Worm (Caenorhabditis elegans) whole organism, L4 larva: Measurements from ENCODE around the gene lpr-6.

ENCODE experiments used
- cey-2 ChIP-seq: sonication (generic microtip); optimal IDR thresholded peaks from 3 replicates; lab custom pipeline; 2017; ENCODE audit warnings: missing genetic modification characterization, mild to moderate bottlenecking, missing compliant biosample characterization, antibody characterized with exemption, borderline replicate concordance; ENCODE audit not compliant: insufficient read depth
- lin-1 ChIP-seq: fragments of 200-800 bp; sonication (Bioruptor generic); IDR thresholded peaks from 2 replicates; pipeline ENCODE4 v1.3.6; 2022; ENCODE audit warnings: missing genetic modification reagents, missing genetic modification characterization, missing compliant biosample characterization
- nhr-10 ChIP-seq: fragments of 150-350 bp; optimal IDR thresholded peaks from 2 replicates; lab custom pipeline; 2014; ENCODE audit warnings: missing biosample characterization, missing genetic modification characterization
- nhr-76 ChIP-seq: fragments of 150-350 bp; optimal IDR thresholded peaks from 2 replicates; lab custom pipeline; 2014; ENCODE audit warnings: missing biosample characterization, missing genetic modification characterization
- pha-4 ChIP-seq, 2 experiments: fragments of 150-350 bp in 1 of 2; fragments of 200-800 bp in 1 of 2; sonication (Bioruptor generic) in 1 of 2; IDR thresholded peaks in 1 of 2; optimal IDR thresholded peaks in 1 of 2; 2 replicates each; pipeline versions ENCODE4 v1.3.6 to Lab custom; 2014 to 2022; ENCODE audit warnings: missing genetic modification characterization in 2 of 2, missing genetic modification reagents in 2 of 2, missing biosample characterization in 1 of 2, missing compliant biosample characterization in 1 of 2
- pqm-1 ChIP-seq: sonication (generic microtip); optimal IDR thresholded peaks from 2 replicates; lab custom pipeline; 2017; ENCODE audit warnings: missing biosample characterization, missing genetic modification characterization
- tra-1 ChIP-seq: fragments of 200-800 bp; sonication (Bioruptor generic); IDR thresholded peaks from 2 replicates; pipeline ENCODE4 v1.3.6; 2022; ENCODE audit warnings: missing genetic modification reagents, missing genetic modification characterization, missing compliant biosample characterization
- unc-39 ChIP-seq: sonication (generic microtip); optimal IDR thresholded peaks from 2 replicates; lab custom pipeline; 2017; ENCODE audit warnings: missing biosample characterization, missing genetic modification characterization

- TF ChIP-seq pqm-1 (tag; lab: Kevin White, UChicago) (no peak), nhr-76 (tag; lab: Kevin White, UChicago) (no peak), tra-1 (GFP tag; lab: Robert Waterston, UW) (no peak), unc-39 (tag; lab: Kevin White, UChicago) (no peak), pha-4 (GFP tag; IDR thresholded peaks at IDR 0.05; lab: Robert Waterston, UW) (no peak), pha-4 (tag; optimal IDR thresholded peaks at IDR 0.05; lab: Kevin White, UChicago) (no peak), nhr-10 (tag; lab: Kevin White, UChicago) (no peak), cey-2 (tag; lab: Kevin White, UChicago) (no peak), lin-1 (GFP tag; lab: Robert Waterston, UW) (no peak)
These were observed 47.5 kb upstream of the lpr-6 start, which contains the start of gene F58A3.3 for ce11 chrX:11012337-11012736.
